Worm (Caenorhabditis elegans) whole organism, late embryonic: ENCODE results near the gene T11G6.5.

Experiments used
- ahr-1 ChIP-seq: sonication (generic microtip); optimal IDR thresholded peaks from 2 replicates; lab custom pipeline; 2016; ENCODE audit warnings: missing genetic modification characterization, missing compliant biosample characterization
- ceh-2 ChIP-seq: sonication (generic microtip); optimal IDR thresholded peaks from 2 replicates; lab custom pipeline; 2016; ENCODE audit warnings: missing genotype, missing genetic modification characterization, missing compliant biosample characterization
- ceh-34 ChIP-seq: sonication (generic microtip); optimal IDR thresholded peaks from 2 replicates; lab custom pipeline; 2016; ENCODE audit warnings: mild to moderate bottlenecking, missing genetic modification characterization, missing compliant biosample characterization
- dmd-4 ChIP-seq: sonication (generic microtip); optimal IDR thresholded peaks from 2 replicates; lab custom pipeline; 2016; ENCODE audit warnings: borderline replicate concordance, missing genetic modification characterization, missing compliant biosample characterization
- madf-2 ChIP-seq: sonication (generic microtip); optimal IDR thresholded peaks from 2 replicates; lab custom pipeline; 2017; ENCODE audit warnings: missing genetic modification characterization, missing compliant biosample characterization
- nhr-11 ChIP-seq: fragments of 150-350 bp; optimal IDR thresholded peaks from 2 replicates; lab custom pipeline; 2014; ENCODE audit warnings: missing biosample characterization, missing genetic modification characterization
- pha-4 ChIP-seq: fragments of 150-350 bp; optimal IDR thresholded peaks from 2 replicates; lab custom pipeline; 2018; ENCODE audit warnings: missing biosample characterization, missing genetic modification reagents, missing genetic modification characterization
- unc-86 ChIP-seq: sonication (generic microtip); optimal IDR thresholded peaks from 2 replicates; lab custom pipeline; 2016; ENCODE audit warnings: missing genetic modification characterization, missing compliant biosample characterization

DNA sequence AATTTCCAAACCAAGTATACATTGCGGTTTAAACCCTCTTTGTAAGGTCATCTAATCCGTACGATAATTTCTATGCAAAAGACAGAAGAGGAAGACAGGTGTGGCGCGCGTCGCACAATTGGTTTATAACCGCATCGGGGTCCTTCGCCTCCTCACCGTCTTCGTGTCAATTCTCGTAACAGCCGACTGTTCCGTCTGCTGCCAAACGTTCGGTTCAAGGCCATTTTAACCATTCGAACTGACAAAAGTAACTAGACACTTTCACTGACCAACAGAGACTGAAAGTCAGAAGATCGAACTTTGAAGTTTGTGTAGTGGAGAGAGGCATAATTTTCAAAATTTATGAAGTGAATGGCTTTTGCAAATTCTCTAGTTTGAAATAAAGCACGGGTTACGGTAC lies 26.6 kb downstream of the T11G6.5 start:
- TF ChIP-seq unc-86 (tag; lab: Kevin White, UChicago) (no peak), ceh-2 (tag; lab: Kevin White, UChicago) (no peak), pha-4 (tag; lab: Kevin White, UChicago) (no peak), ceh-34 (tag; lab: Kevin White, UChicago) (no peak), nhr-11 (tag; lab: Kevin White, UChicago) (no peak), dmd-4 (tag; lab: Kevin White, UChicago) (no peak), madf-2 (tag; lab: Kevin White, UChicago) (no peak), ahr-1 (tag; lab: Kevin White, UChicago) (no peak)
